Fruit fly (Drosophila melanogaster) whole organism, adult: ENCODE data around the gene bam.

Source experiments
- CG11617 ChIP-seq: fragments of 200-800 bp; sonication (Bioruptor generic); optimal IDR thresholded peaks from 2 replicates; lab custom pipeline; 2017; ENCODE audit warnings: mild to moderate bottlenecking, missing biosample characterization, missing genetic modification reagents, missing genetic modification characterization
- CG14711 ChIP-seq: fragments of 200-800 bp; sonication (Bioruptor generic); optimal IDR thresholded peaks from 2 replicates; lab custom pipeline; 2018; ENCODE audit warnings: missing biosample characterization, mild to moderate bottlenecking, missing genetic modification characterization, moderate library complexity
- CG1620 ChIP-seq: fragments of 200-800 bp; sonication (Bioruptor generic); optimal IDR thresholded peaks from 2 replicates; lab custom pipeline; 2016; ENCODE audit warnings: missing biosample characterization, missing genetic modification characterization
- CG5204 ChIP-seq: fragments of 200-800 bp; sonication (Bioruptor generic); optimal IDR thresholded peaks from 2 replicates; lab custom pipeline; 2016; ENCODE audit warnings: missing biosample characterization, missing genetic modification characterization
- CG7101 ChIP-seq: fragments of 200-800 bp; sonication (Bioruptor generic); optimal IDR thresholded peaks from 2 replicates; lab custom pipeline; 2018; ENCODE audit warnings: missing biosample characterization, mild to moderate bottlenecking, missing genetic modification characterization, moderate library complexity
- Clk ChIP-seq: fragments of 200-800 bp; sonication (Bioruptor generic); optimal IDR thresholded peaks from 2 replicates; lab custom pipeline; 2017; ENCODE audit warnings: missing biosample characterization, missing genetic modification characterization
- Crg-1 ChIP-seq: fragments of 200-800 bp; sonication (Bioruptor generic); optimal IDR thresholded peaks from 2 replicates; lab custom pipeline; 2016; ENCODE audit warnings: missing biosample characterization, missing genetic modification characterization
- Mnt ChIP-seq: fragments of 200-800 bp; sonication (Bioruptor generic); optimal IDR thresholded peaks from 2 replicates; lab custom pipeline; 2016; ENCODE audit warnings: missing biosample characterization, mild to moderate bottlenecking, missing genetic modification characterization
- bab1 ChIP-seq: fragments of 200-800 bp; sonication (Bioruptor generic); optimal IDR thresholded peaks from 3 replicates; lab custom pipeline; 2019; ENCODE audit warnings: missing biosample characterization, mild to moderate bottlenecking, missing genetic modification characterization, moderate library complexity
- cic ChIP-seq: fragments of 200-800 bp; sonication (Bioruptor generic); optimal IDR thresholded peaks from 2 replicates; lab custom pipeline; 2017; ENCODE audit warnings: missing biosample characterization, mild to moderate bottlenecking, missing genetic modification characterization, moderate library complexity
- kay ChIP-seq: fragments of 200-800 bp; sonication (Bioruptor generic); peaks from one replicate; lab custom pipeline; 2016; ENCODE audit warnings: missing biosample characterization, missing genetic modification characterization, borderline replicate concordance
- toe ChIP-seq: fragments of 200-800 bp; sonication (Bioruptor generic); optimal IDR thresholded peaks from 2 replicates; lab custom pipeline; 2016; ENCODE audit warnings: missing biosample characterization, missing genetic modification characterization

DNA sequence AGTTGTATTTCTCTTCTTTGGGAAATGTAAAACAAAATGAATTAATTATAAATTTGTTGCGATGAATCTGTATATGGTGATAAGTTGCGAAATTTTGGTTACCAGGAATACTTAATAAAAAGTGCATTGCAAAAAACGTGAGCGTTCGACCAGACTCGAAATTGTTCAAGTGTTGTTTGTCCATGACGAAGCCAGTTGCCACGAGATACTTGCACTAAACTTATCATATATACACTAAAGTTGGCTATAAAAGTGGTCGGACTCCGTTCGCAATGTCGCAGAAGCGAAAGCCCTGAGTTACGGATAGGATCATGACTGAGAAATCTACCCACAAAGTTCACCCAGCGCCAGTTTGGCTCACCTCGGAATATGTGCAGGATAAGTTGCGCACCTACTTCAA is 28.6 kb upstream of the bam start, which contains the start of gene CG11878:
- TF ChIP-seq Mnt (GFP tag; lab: Kevin White, UChicago) = no peak
- TF ChIP-seq CG7101 (tag; lab: Kevin White, UChicago) = no peak
- TF ChIP-seq cic (GFP tag; lab: Kevin White, UChicago) = peak; percentile 0
- TF ChIP-seq bab1 (GFP tag; lab: Kevin White, UChicago) = no peak
- no peak for TF ChIP-seq CG14711 (tag; lab: Kevin White, UChicago)
- no peak for TF ChIP-seq Clk (GFP tag; lab: Kevin White, UChicago)
- TF ChIP-seq CG5204 (GFP tag; lab: Kevin White, UChicago) = no peak
- no peak for TF ChIP-seq toe (GFP tag; lab: Kevin White, UChicago)
- no peak for TF ChIP-seq CG11617 (GFP tag; lab: Kevin White, UChicago)
- TF ChIP-seq Crg-1 (GFP tag; lab: Kevin White, UChicago) = no peak
- no peak for TF ChIP-seq kay (GFP tag; lab: Kevin White, UChicago)
- no peak for TF ChIP-seq CG1620
